Fruit fly (Drosophila melanogaster) whole organism, pupa: ENCODE data around the gene Npc2f.

Experiments used
- CG10348 ChIP-seq: fragments of 200-800 bp; sonication (Bioruptor generic); IDR thresholded peaks from 2 replicates; pipeline ENCODE4 v1.3.6; 2022; ENCODE audit warnings: missing biosample characterization, missing genetic modification characterization
- CG12605 ChIP-seq: fragments of 200-800 bp; sonication (Bioruptor generic); IDR thresholded peaks from 2 replicates; pipeline ENCODE4 v1.3.6; 2022; ENCODE audit warnings: missing biosample characterization, missing genetic modification characterization
- CG13204 ChIP-seq: fragments of 200-800 bp; sonication (Bioruptor generic); optimal IDR thresholded peaks from 2 replicates; lab custom pipeline; 2018; ENCODE audit warnings: missing biosample characterization, mild to moderate bottlenecking, missing genetic modification characterization, moderate library complexity
- CG14655 ChIP-seq: fragments of 200-800 bp; sonication (Bioruptor generic); optimal IDR thresholded peaks from 3 replicates; lab custom pipeline; 2017; ENCODE audit warnings: mild to moderate bottlenecking, missing biosample characterization, missing genetic modification reagents, missing genetic modification characterization
- CG15710 ChIP-seq: fragments of 200-800 bp; sonication (Bioruptor generic); optimal IDR thresholded peaks from 2 replicates; lab custom pipeline; 2018; ENCODE audit warnings: missing biosample characterization, mild to moderate bottlenecking, missing genetic modification characterization, moderate library complexity
- CG17806 ChIP-seq: fragments of 200-800 bp; sonication (Bioruptor generic); optimal IDR thresholded peaks from 2 replicates; lab custom pipeline; 2018; ENCODE audit warnings: missing biosample characterization, mild to moderate bottlenecking, missing genetic modification characterization, moderate library complexity
- CG32121 ChIP-seq: fragments of 200-800 bp; sonication (Bioruptor generic); IDR thresholded peaks from 2 replicates; pipeline ENCODE4 v1.3.6; 2022; ENCODE audit warnings: missing biosample characterization, missing genetic modification characterization
- CG34367 ChIP-seq: fragments of 200-800 bp; sonication (Bioruptor generic); optimal IDR thresholded peaks from 2 replicates; lab custom pipeline; 2018; ENCODE audit warnings: missing biosample characterization, mild to moderate bottlenecking, missing genetic modification characterization
- CG4496 ChIP-seq: fragments of 200-800 bp; sonication (Bioruptor generic); IDR thresholded peaks from 3 replicates; pipeline ENCODE4 v1.3.6; 2022; ENCODE audit warnings: missing biosample characterization, missing genetic modification characterization
- CG8159 ChIP-seq: fragments of 200-800 bp; sonication (Bioruptor generic); optimal IDR thresholded peaks from 3 replicates; lab custom pipeline; 2018; ENCODE audit warnings: missing biosample characterization, mild to moderate bottlenecking, missing genetic modification characterization, moderate library complexity
- CG8301 ChIP-seq: fragments of 200-800 bp; sonication (Bioruptor generic); optimal IDR thresholded peaks from 2 replicates; lab custom pipeline; 2018; ENCODE audit warnings: missing biosample characterization, mild to moderate bottlenecking, missing genetic modification characterization
- CG9948 ChIP-seq: fragments of 200-800 bp; sonication (Bioruptor generic); optimal IDR thresholded peaks from 2 replicates; lab custom pipeline; 2018; ENCODE audit warnings: missing biosample characterization, mild to moderate bottlenecking, missing genetic modification characterization, moderate library complexity
- D1 ChIP-seq: fragments of 200-800 bp; sonication (Bioruptor generic); optimal IDR thresholded peaks from 2 replicates; lab custom pipeline; 2018; ENCODE audit warnings: missing biosample characterization, mild to moderate bottlenecking, missing genetic modification characterization, moderate library complexity
- EcR ChIP-seq: fragments of 200-800 bp; sonication (Bioruptor generic); optimal IDR thresholded peaks from 3 replicates; lab custom pipeline; 2019; ENCODE audit warnings: missing biosample characterization, missing genetic modification characterization, mild to moderate bottlenecking, moderate library complexity, missing genetic modification reagents
- Ets98B ChIP-seq: fragments of 200-800 bp; sonication (Bioruptor generic); IDR thresholded peaks from 2 replicates; pipeline ENCODE4 v1.3.6; 2022; ENCODE audit warnings: missing biosample characterization, missing genetic modification characterization
- Pif1A ChIP-seq: fragments of 200-800 bp; sonication (Bioruptor generic); optimal IDR thresholded peaks from 3 replicates; lab custom pipeline; 2016; ENCODE audit warnings: missing biosample characterization, missing genetic modification characterization
- Pif1B ChIP-seq: fragments of 200-800 bp; sonication (Bioruptor generic); optimal IDR thresholded peaks from 3 replicates; lab custom pipeline; 2016; ENCODE audit warnings: missing biosample characterization, missing genetic modification characterization
- Snoo ChIP-seq: fragments of 200-800 bp; sonication (Bioruptor generic); optimal IDR thresholded peaks from 3 replicates; lab custom pipeline; 2017; ENCODE audit warnings: missing biosample characterization, mild to moderate bottlenecking, missing genetic modification characterization, inconsistent platforms
- fd96Ca ChIP-seq: fragments of 200-800 bp; sonication (Bioruptor generic); IDR thresholded peaks from 3 replicates; pipeline ENCODE4 v1.3.6; 2022; ENCODE audit warnings: missing biosample characterization, missing genetic modification characterization
- gl ChIP-seq: fragments of 200-800 bp; sonication (Bioruptor generic); optimal IDR thresholded peaks from 2 replicates; lab custom pipeline; 2018; ENCODE audit warnings: missing biosample characterization, mild to moderate bottlenecking, missing genetic modification characterization
- rn ChIP-seq: fragments of 200-800 bp; sonication (Bioruptor generic); IDR thresholded peaks from 2 replicates; pipeline ENCODE4 v1.3.6; 2022; ENCODE audit warnings: missing biosample characterization, missing genetic modification characterization

The Npc2f gene

dm6 chr3R:24101437-24101836, 36.3 kb upstream of the Npc2f start:
- TF ChIP-seq CG10348, result no peak
- TF ChIP-seq CG34367 (tag; lab: Kevin White, UChicago), result no peak
- no peak for TF ChIP-seq CG15710
- TF ChIP-seq CG8159, result no peak
- no peak for TF ChIP-seq Ets98B (GFP tag; lab: Robert Waterston, UW)
- TF ChIP-seq, all 21 proteins: peak for 0

dm6 chr3R:24102387-24102786, 35.3 kb upstream of the Npc2f start:
- TF ChIP-seq Snoo (tag; lab: Kevin White, UChicago), result no peak
- no peak for TF ChIP-seq CG12605 (GFP tag; lab: Robert Waterston, UW)
- no peak for TF ChIP-seq rn (GFP tag; lab: Robert Waterston, UW)
- TF ChIP-seq Pif1A (GFP tag; lab: Kevin White, UChicago), result no peak
- no peak for TF ChIP-seq CG13204 (GFP tag; lab: Kevin White, UChicago)
- TF ChIP-seq D1, result no peak
- no peak for TF ChIP-seq CG15710
- TF ChIP-seq CG32121 (GFP tag; lab: Robert Waterston, UW), result no peak
- TF ChIP-seq Pif1B (GFP tag; lab: Kevin White, UChicago), result no peak

- no peak for TF ChIP-seq CG15710
- no peak for TF ChIP-seq EcR (GFP tag; lab: Kevin White, UChicago)
- no peak for TF ChIP-seq CG8159
- TF ChIP-seq, all 21 proteins: peak for 0
Observed at dm6 chr3R:24103708-24104107, 34.0 kb upstream of the Npc2f start.

dm6 chr3R:24104471-24105311, 33.0 kb upstream of the Npc2f start:
- TF ChIP-seq CG8301 (tag; lab: Kevin White, UChicago) (peak; percentile 3), CG14655 (no peak)

- TF ChIP-seq rn (GFP tag; lab: Robert Waterston, UW) (no peak), Snoo (tag; lab: Kevin White, UChicago) (peak; percentile 22), CG13204 (GFP tag; lab: Kevin White, UChicago) (no peak), EcR (GFP tag; lab: Kevin White, UChicago) (peak; percentile 15), Pif1A (GFP tag; lab: Kevin White, UChicago) (no peak), CG34367 (tag; lab: Kevin White, UChicago) (peak; percentile 10), gl (tag; lab: Kevin White, UChicago) (no peak), D1 (peak; percentile 75), CG8159 (peak; percentile 12)
Observed at dm6 chr3R:24105312-24105902, 32.3 kb upstream of the Npc2f start, which contains the start of gene Syx1A. TSS of gene Syx1A (minus strand) at chr3R:24105763.

- TF ChIP-seq CG14655, result peak; percentile 17
- TF ChIP-seq Ets98B (GFP tag; lab: Robert Waterston, UW), result no peak
- peak; percentile 5 for TF ChIP-seq CG34367 (tag; lab: Kevin White, UChicago)
- TF ChIP-seq Pif1A (GFP tag; lab: Kevin White, UChicago), result peak; percentile 79
- TF ChIP-seq CG8159, result peak; percentile 10
- TF ChIP-seq CG17806 (tag; lab: Kevin White, UChicago), result peak; percentile 41
- peak; percentile 46 for TF ChIP-seq CG8301 (tag; lab: Kevin White, UChicago)
- TF ChIP-seq EcR (GFP tag; lab: Kevin White, UChicago), result peak; percentile 94
- TF ChIP-seq CG4496, result no peak
- TF ChIP-seq CG15710, result peak; percentile 1
- peak; percentile 47 for TF ChIP-seq Snoo (tag; lab: Kevin White, UChicago)
- no peak for TF ChIP-seq fd96Ca (GFP tag; lab: Robert Waterston, UW)
- TF ChIP-seq Pif1B (GFP tag; lab: Kevin White, UChicago), result peak; percentile 82
- TF ChIP-seq, all 21 proteins: peak for 10
Observed at dm6 chr3R:24106059-24106631, 31.6 kb upstream of the Npc2f start.

- TF ChIP-seq rn (GFP tag; lab: Robert Waterston, UW) (no peak), Snoo (tag; lab: Kevin White, UChicago) (no peak), CG15710 (no peak), CG8301 (tag; lab: Kevin White, UChicago) (no peak), Pif1B (GFP tag; lab: Kevin White, UChicago) (no peak), CG10348 (no peak), CG13204 (GFP tag; lab: Kevin White, UChicago) (no peak), gl (tag; lab: Kevin White, UChicago) (no peak), CG17806 (tag; lab: Kevin White, UChicago) (no peak), Pif1A (GFP tag; lab: Kevin White, UChicago) (no peak), CG12605 (GFP tag; lab: Robert Waterston, UW) (no peak), Ets98B (GFP tag; lab: Robert Waterston, UW) (no peak), CG4496 (no peak), CG34367 (tag; lab: Kevin White, UChicago) (no peak), CG8159 (no peak), D1 (no peak), CG14655 (no peak), CG9948 (tag; lab: Kevin White, UChicago) (no peak), CG32121 (GFP tag; lab: Robert Waterston, UW) (no peak)
- TF ChIP-seq, all 21 proteins: peak for 0
Observed at dm6 chr3R:24106879-24107441, 30.7 kb upstream of the Npc2f start, which contains the start of gene CG10694. TSS of gene CG10694 (plus strand) at chr3R:24107391.
